Worm (Caenorhabditis elegans) whole organism, L4 larva: Measurements from ENCODE around the gene B0432.9.

Source experiments
- T26A8.4 ChIP-seq: fragments of 200-800 bp; sonication (Bioruptor generic); IDR thresholded peaks from 2 replicates; pipeline ENCODE4 v1.3.6; 2022; ENCODE audit warnings: missing genetic modification characterization, missing compliant biosample characterization
- lin-39 ChIP-seq: fragments of 150-350 bp; optimal IDR thresholded peaks from 2 replicates; lab custom pipeline; 2014; ENCODE audit warnings: missing biosample characterization, missing genetic modification reagents, missing genetic modification characterization
- nhr-11 ChIP-seq: fragments of 150-350 bp; optimal IDR thresholded peaks from 2 replicates; lab custom pipeline; 2014; ENCODE audit warnings: missing biosample characterization, missing genetic modification characterization
- pha-4 ChIP-seq, 2 experiments: fragments of 150-350 bp in 1 of 2; fragments of 200-800 bp in 1 of 2; sonication (Bioruptor generic) in 1 of 2; IDR thresholded peaks in 1 of 2; optimal IDR thresholded peaks in 1 of 2; 2 replicates each; pipeline versions ENCODE4 v1.3.6 to Lab custom; 2014 to 2022; ENCODE audit warnings: missing genetic modification characterization in 2 of 2, missing genetic modification reagents in 2 of 2, missing biosample characterization in 1 of 2, missing compliant biosample characterization in 1 of 2
- skn-1 ChIP-seq: fragments of 150-350 bp; optimal IDR thresholded peaks from 2 replicates; lab custom pipeline; 2014; ENCODE audit warnings: missing biosample characterization, missing genetic modification characterization

DNA sequence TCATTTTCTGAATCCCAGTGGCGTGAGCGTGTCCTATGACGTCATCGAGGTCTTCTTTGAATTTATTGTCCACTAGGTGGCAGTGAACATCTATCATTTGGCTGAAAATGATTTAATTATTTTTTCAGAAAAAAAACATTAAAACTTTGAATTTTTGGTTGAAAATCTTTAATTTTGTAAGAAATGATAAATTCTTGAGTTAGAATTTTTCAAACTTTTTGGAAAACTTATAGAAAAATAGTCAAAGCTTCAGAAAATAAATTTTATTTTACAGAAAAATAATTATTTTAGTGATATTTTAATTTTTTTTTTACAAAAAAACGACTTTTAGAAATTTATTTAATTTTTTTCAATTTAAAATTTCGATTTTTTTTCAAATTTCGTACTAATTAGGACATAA, 4.9 kb downstream of the B0432.9 start, which contains the start of gene B0432.8:
- TF ChIP-seq T26A8.4 (no peak), pha-4 (GFP tag; IDR thresholded peaks at IDR 0.05; lab: Robert Waterston, UW) (no peak), pha-4 (tag; optimal IDR thresholded peaks at IDR 0.05; lab: Kevin White, UChicago) (no peak), lin-39 (tag; lab: Kevin White, UChicago) (no peak), nhr-11 (tag; lab: Kevin White, UChicago) (no peak), skn-1 (tag; lab: Kevin White, UChicago) (no peak)
